Worm (Caenorhabditis elegans): Measurements from ENCODE around the gene Y51H7C.8.

Y51H7C.8 gene

ce11 chrII:1402167-1402619 is 619 bp downstream of the Y51H7C.8 start, which contains the start of gene Y51H7C.7:
Gene Y51H7C.7, plus strand, starts transcription at chrII:1402569.
- TF ChIP-seq ztf-11 (tag; optimal IDR thresholded peaks at IDR 0.05) (no peak), sea-2 (GFP tag; optimal IDR thresholded peaks at IDR 0.05) (no peak), unc-39 (tag; optimal IDR thresholded peaks at IDR 0.05) (no peak), nhr-67 (tag; optimal IDR thresholded peaks at IDR 0.05) (no peak), snpc-4 (tag; optimal IDR thresholded peaks at IDR 0.05) (no peak), lin-15B (tag; optimal IDR thresholded peaks at IDR 0.05) (peak; percentile 75), tbx-2 (tag; optimal IDR thresholded peaks at IDR 0.05) (peak; percentile 18), ceh-82 (tag; optimal IDR thresholded peaks at IDR 0.05) (no peak), nhr-11 (tag; optimal IDR thresholded peaks at IDR 0.05) (no peak), elt-2 (tag; optimal IDR thresholded peaks at IDR 0.05) (peak; percentile 22), ztf-4 (tag; optimal IDR thresholded peaks at IDR 0.05) (no peak), ceh-9 (tag; optimal IDR thresholded peaks at IDR 0.05) (no peak), hmg-11 (tag; optimal IDR thresholded peaks at IDR 0.05) (no peak), nhr-23 (tag; optimal IDR thresholded peaks at IDR 0.05) (peak; percentile 65), lsy-12 (tag; optimal IDR thresholded peaks at IDR 0.05) (no peak), nhr-76 (tag; optimal IDR thresholded peaks at IDR 0.05) (no peak), eor-1 (tag; optimal IDR thresholded peaks at IDR 0.05) (no peak), egl-27 (tag; optimal IDR thresholded peaks at IDR 0.05) (no peak), nhr-237 (tag; optimal IDR thresholded peaks at IDR 0.05) (no peak), nhr-43 (tag; optimal IDR thresholded peaks at IDR 0.05; ENCODE audit: poor library complexity, severe bottlenecking) (no peak), ceh-28 (tag; optimal IDR thresholded peaks at IDR 0.05) (no peak), R02D3.7 (tag; optimal IDR thresholded peaks at IDR 0.05) (peak; percentile 36), pqm-1 (tag; optimal IDR thresholded peaks at IDR 0.05) (no peak), lin-39 (tag; optimal IDR thresholded peaks at IDR 0.05) (peak; percentile 24)

ce11 chrII:1403056-1403455 is 1.5 kb downstream of the Y51H7C.8 start, which contains the start of the genes Y51H7C.41 and cogc-4:
Gene Y51H7C.41, plus strand, starts transcription at chrII:1403321.
Gene cogc-4, plus strand, starts transcription at chrII:1403441.
- TF ChIP-seq nhr-12 (tag; optimal IDR thresholded peaks at IDR 0.05), result no peak
- no peak for TF ChIP-seq nhr-77 (tag; optimal IDR thresholded peaks at IDR 0.05)
- no peak for TF ChIP-seq zag-1 (tag; optimal IDR thresholded peaks at IDR 0.05)
- no peak for TF ChIP-seq pqm-1 (tag; optimal IDR thresholded peaks at IDR 0.05)
- no peak for TF ChIP-seq egl-5 (tag; optimal IDR thresholded peaks at IDR 0.05)
- TF ChIP-seq elt-1 (tag; optimal IDR thresholded peaks at IDR 0.05), result no peak
- TF ChIP-seq ceh-9 (tag; optimal IDR thresholded peaks at IDR 0.05), result no peak

- TF ChIP-seq nhr-237 (tag; optimal IDR thresholded peaks at IDR 0.05), result no peak
Measured at ce11 chrII:1411372-1411771, 9.8 kb downstream of the Y51H7C.8 start, which contains the start of gene Y51H7C.9. Gene Y51H7C.9, minus strand, starts transcription at chrII:1411472.

ce11 chrII:1412359-1412907 is 10.9 kb downstream of the Y51H7C.8 start, which contains the start of gene alkb-1:
Gene alkb-1, plus strand, starts transcription at chrII:1412409.
- TF ChIP-seq nhr-28 (tag; optimal IDR thresholded peaks at IDR 0.05), result no peak
- peak; percentile 93 for TF ChIP-seq ceh-28 (tag; optimal IDR thresholded peaks at IDR 0.05)
- TF ChIP-seq ceh-16 (tag; optimal IDR thresholded peaks at IDR 0.05), result no peak
- TF ChIP-seq elt-2 (tag; optimal IDR thresholded peaks at IDR 0.05), result no peak
- TF ChIP-seq jun-1 (tag; optimal IDR thresholded peaks at IDR 0.05), result no peak

- TF ChIP-seq ceh-16 (tag; optimal IDR thresholded peaks at IDR 0.05), result no peak
- TF ChIP-seq ceh-28 (tag; optimal IDR thresholded peaks at IDR 0.05), result peak; percentile 84
Measured at ce11 chrII:1419994-1420393, 18.4 kb downstream of the Y51H7C.8 start.

- TF ChIP-seq skn-1 (tag; optimal IDR thresholded peaks at IDR 0.05), result no peak
- peak; percentile 55 for TF ChIP-seq ceh-28 (tag; optimal IDR thresholded peaks at IDR 0.05)
Measured at ce11 chrII:1420806-1421463, 19.4 kb downstream of the Y51H7C.8 start.
